Fruit fly (Drosophila melanogaster) whole organism, embryonic: ENCODE measurements around the gene sisA.

ENCODE experiments used
- Atf3 ChIP-seq: fragments of 200-800 bp; sonication (Bioruptor generic); optimal IDR thresholded peaks from 3 replicates; lab custom pipeline; 2016; ENCODE audit warnings: missing biosample characterization, missing genetic modification characterization
- Atf6 ChIP-seq: fragments of 200-800 bp; sonication (Bioruptor generic); IDR thresholded peaks from 2 replicates; pipeline ENCODE4 v1.3.6; 2022; ENCODE audit warnings: missing biosample characterization, missing genetic modification characterization
- B-H1 ChIP-seq: fragments of 200-800 bp; sonication (Bioruptor generic); IDR thresholded peaks from 3 replicates; pipeline ENCODE4 v1.3.6; 2022; ENCODE audit warnings: missing biosample characterization, missing genetic modification characterization
- CG11247 ChIP-seq: fragments of 200-800 bp; sonication (Bioruptor generic); IDR thresholded peaks from 2 replicates; pipeline ENCODE4 v1.3.6; 2022; ENCODE audit warnings: missing biosample characterization, missing genetic modification characterization
- CG11723 ChIP-seq: fragments of 200-800 bp; sonication (Bioruptor generic); optimal IDR thresholded peaks from 2 replicates; lab custom pipeline; 2017; ENCODE audit warnings: missing biosample characterization, mild to moderate bottlenecking, missing genetic modification characterization
- CG12236 ChIP-seq: fragments of 200-800 bp; sonication (Bioruptor generic); optimal IDR thresholded peaks from 2 replicates; lab custom pipeline; 2016; ENCODE audit warnings: missing biosample characterization, missing genetic modification characterization
- CG12769 ChIP-seq: fragments of 200-800 bp; sonication (Bioruptor generic); optimal IDR thresholded peaks from 2 replicates; lab custom pipeline; 2019; ENCODE audit warnings: missing biosample characterization, mild to moderate bottlenecking, missing genetic modification characterization, moderate library complexity
- CG13424 ChIP-seq: fragments of 200-800 bp; sonication (Bioruptor generic); optimal IDR thresholded peaks from 2 replicates; lab custom pipeline; 2019; ENCODE audit warnings: missing biosample characterization, mild to moderate bottlenecking, missing genetic modification characterization, moderate library complexity
- CG13775 ChIP-seq: fragments of 200-800 bp; sonication (Bioruptor generic); optimal IDR thresholded peaks from 3 replicates; lab custom pipeline; 2017; ENCODE audit warnings: missing biosample characterization, mild to moderate bottlenecking, missing genetic modification characterization
- CG2116 ChIP-seq: fragments of 200-800 bp; sonication (Bioruptor generic); optimal IDR thresholded peaks from 3 replicates; lab custom pipeline; 2018; ENCODE audit warnings: missing biosample characterization, mild to moderate bottlenecking, missing genetic modification characterization
- CG2889 ChIP-seq: fragments of 200-800 bp; sonication (Bioruptor generic); IDR thresholded peaks from 3 replicates; pipeline ENCODE4 v1.3.6; 2022; ENCODE audit warnings: missing biosample characterization, missing genetic modification characterization
- CG30403 ChIP-seq: fragments of 200-800 bp; sonication (Bioruptor generic); optimal IDR thresholded peaks from 3 replicates; lab custom pipeline; 2016; ENCODE audit warnings: missing biosample characterization, missing genetic modification characterization
- CG30431 ChIP-seq: fragments of 200-800 bp; sonication (Bioruptor generic); optimal IDR thresholded peaks from 2 replicates; lab custom pipeline; 2017; ENCODE audit warnings: missing biosample characterization, missing genetic modification characterization
- CG32767 ChIP-seq: fragments of 200-800 bp; sonication (Bioruptor generic); IDR thresholded peaks from 2 replicates; pipeline ENCODE4 v1.3.6; 2022; ENCODE audit warnings: missing biosample characterization, missing genetic modification characterization
- CG3407 ChIP-seq: fragments of 200-800 bp; sonication (Bioruptor generic); optimal IDR thresholded peaks from 2 replicates; lab custom pipeline; 2018; ENCODE audit warnings: missing biosample characterization, mild to moderate bottlenecking, missing genetic modification characterization
- CG3838 ChIP-seq: fragments of 200-800 bp; sonication (Bioruptor generic); optimal IDR thresholded peaks from 3 replicates; lab custom pipeline; 2016; ENCODE audit warnings: missing biosample characterization, missing genetic modification characterization
- CG4820 ChIP-seq: fragments of 200-800 bp; sonication (Bioruptor generic); optimal IDR thresholded peaks from 3 replicates; lab custom pipeline; 2016; ENCODE audit warnings: missing biosample characterization, missing genetic modification characterization
- CG5953 ChIP-seq: fragments of 200-800 bp; sonication (Bioruptor generic); IDR thresholded peaks from 2 replicates; pipeline ENCODE4 v1.3.6; 2022; ENCODE audit warnings: missing biosample characterization, missing genetic modification characterization
- CG7556 ChIP-seq: fragments of 200-800 bp; sonication (Bioruptor generic); optimal IDR thresholded peaks from 2 replicates; lab custom pipeline; 2017; ENCODE audit warnings: missing biosample characterization, mild to moderate bottlenecking, missing genetic modification characterization
- CG7786 ChIP-seq: fragments of 200-800 bp; sonication (Bioruptor generic); optimal IDR thresholded peaks from 2 replicates; lab custom pipeline; 2016; ENCODE audit warnings: missing biosample characterization, missing genetic modification characterization
- CG9932 ChIP-seq: fragments of 200-800 bp; sonication (Bioruptor generic); IDR thresholded peaks from 2 replicates; pipeline ENCODE4 v1.3.6; 2022; ENCODE audit warnings: missing biosample characterization, missing genetic modification characterization
- Dll ChIP-seq: fragments of 200-800 bp; sonication (Bioruptor generic); IDR thresholded peaks from 4 replicates; pipeline ENCODE4 v1.3.6; 2022; ENCODE audit warnings: missing biosample characterization, missing genetic modification characterization; ENCODE audit not compliant: partially characterized antibody
- Dref ChIP-seq: fragments of 200-800 bp; sonication (Bioruptor generic); IDR thresholded peaks from 2 replicates; pipeline ENCODE4 v1.3.6; 2022; ENCODE audit warnings: missing biosample characterization, missing genetic modification characterization
- E2f2 ChIP-seq: fragments of 200-800 bp; sonication (Bioruptor generic); IDR thresholded peaks from 2 replicates; pipeline ENCODE4 v1.3.6; 2022; ENCODE audit warnings: missing biosample characterization, missing genetic modification characterization
- Elba2 ChIP-seq: fragments of 200-800 bp; sonication (Bioruptor generic); optimal IDR thresholded peaks from 3 replicates; lab custom pipeline; 2016; ENCODE audit warnings: missing biosample characterization, missing genetic modification characterization
- Hr3 ChIP-seq: fragments of 200-800 bp; sonication (Bioruptor generic); optimal IDR thresholded peaks from 3 replicates; lab custom pipeline; 2016; ENCODE audit warnings: missing biosample characterization, missing genetic modification characterization
- Hr78 ChIP-seq, 2 experiments: fragments of 200-800 bp in 1 of 2; fragments of >200 bp in 1 of 2; sonication (Bioruptor generic) in 1 of 2; optimal IDR thresholded peaks; 2 replicates each; lab custom pipeline; 2017 to 2019; ENCODE audit warnings: missing biosample characterization in 2 of 2, missing genetic modification characterization in 2 of 2, mild to moderate bottlenecking in 1 of 2, moderate library complexity in 1 of 2
- Mes4 ChIP-seq: fragments of 200-800 bp; sonication (Bioruptor generic); optimal IDR thresholded peaks from 2 replicates; lab custom pipeline; 2016; ENCODE audit warnings: missing biosample characterization, missing genetic modification characterization
- PHDP ChIP-seq: fragments of 200-800 bp; sonication (Bioruptor generic); optimal IDR thresholded peaks from 3 replicates; lab custom pipeline; 2018; ENCODE audit warnings: missing biosample characterization, mild to moderate bottlenecking, missing genetic modification characterization, moderate library complexity
- Ptx1 ChIP-seq: fragments of 200-800 bp; sonication (Bioruptor generic); IDR thresholded peaks from 2 replicates; pipeline ENCODE4 v1.3.6; 2022; ENCODE audit warnings: missing biosample characterization, missing genetic modification characterization
- ash1 ChIP-seq: fragments of 200-800 bp; sonication (Bioruptor generic); optimal IDR thresholded peaks from 2 replicates; lab custom pipeline; 2018; ENCODE audit warnings: missing biosample characterization, mild to moderate bottlenecking, missing genetic modification characterization
- ato ChIP-seq: fragments of 200-800 bp; sonication (Bioruptor generic); IDR thresholded peaks from 2 replicates; pipeline ENCODE4 v1.3.6; 2022; ENCODE audit warnings: missing biosample characterization, missing genetic modification characterization; ENCODE audit not compliant: partially characterized antibody
- bcd ChIP-seq: fragments of 200-800 bp; sonication (Bioruptor generic); optimal IDR thresholded peaks from 2 replicates; lab custom pipeline; 2017; ENCODE audit warnings: missing biosample characterization, mild to moderate bottlenecking, missing genetic modification characterization
- ci ChIP-seq: fragments of 200-800 bp; sonication (Bioruptor generic); IDR thresholded peaks from 3 replicates; pipeline ENCODE4 v1.3.6; 2022; ENCODE audit warnings: missing biosample characterization, missing genetic modification characterization
- danr ChIP-seq: fragments of 200-800 bp; sonication (Bioruptor generic); IDR thresholded peaks from 2 replicates; pipeline ENCODE4 v1.3.6; 2022; ENCODE audit warnings: missing biosample characterization, missing genetic modification characterization
- grau ChIP-seq: fragments of 200-800 bp; optimal IDR thresholded peaks from 3 replicates; lab custom pipeline; 2019; ENCODE audit warnings: missing biosample characterization, mild to moderate bottlenecking, missing genetic modification characterization, moderate library complexity
- h ChIP-seq: fragments of >200 bp; optimal IDR thresholded peaks from 2 replicates; lab custom pipeline; 2017
- lbe ChIP-seq: fragments of 200-800 bp; sonication (Bioruptor generic); optimal IDR thresholded peaks from 2 replicates; lab custom pipeline; 2016; ENCODE audit warnings: missing biosample characterization, mild to moderate bottlenecking, missing genetic modification characterization
- lilli ChIP-seq: fragments of 200-800 bp; sonication (Bioruptor generic); optimal IDR thresholded peaks from 3 replicates; lab custom pipeline; 2016; ENCODE audit warnings: missing biosample characterization, missing genetic modification characterization
- nerfin-2 ChIP-seq: fragments of 200-800 bp; sonication (Bioruptor generic); IDR thresholded peaks from 2 replicates; pipeline ENCODE4 v1.3.6; 2022; ENCODE audit warnings: missing biosample characterization, missing genetic modification characterization; ENCODE audit not compliant: partially characterized antibody
- ranshi ChIP-seq: fragments of 200-800 bp; sonication (Bioruptor generic); IDR thresholded peaks from 2 replicates; pipeline ENCODE4 v1.3.6; 2022; ENCODE audit warnings: missing biosample characterization, missing genetic modification characterization
- sim ChIP-seq: fragments of 200-800 bp; sonication (Bioruptor generic); IDR thresholded peaks from 2 replicates; pipeline ENCODE4 v1.3.6; 2022; ENCODE audit warnings: missing biosample characterization, missing genetic modification characterization
- so ChIP-seq: fragments of 200-800 bp; sonication (Bioruptor generic); IDR thresholded peaks from 3 replicates; pipeline ENCODE4 v1.3.6; 2022; ENCODE audit warnings: missing biosample characterization, missing genetic modification characterization
- sr ChIP-seq: fragments of 200-800 bp; sonication (Bioruptor generic); IDR thresholded peaks from 3 replicates; pipeline ENCODE4 v1.3.6; 2022; ENCODE audit warnings: missing biosample characterization, missing genetic modification characterization
- tin ChIP-seq: fragments of 200-800 bp; sonication (Bioruptor generic); optimal IDR thresholded peaks from 3 replicates; lab custom pipeline; 2016; ENCODE audit warnings: missing biosample characterization, missing genetic modification characterization
- tup ChIP-seq: fragments of 200-800 bp; sonication (Bioruptor generic); optimal IDR thresholded peaks from 2 replicates; lab custom pipeline; 2016; ENCODE audit warnings: missing biosample characterization, mild to moderate bottlenecking, missing genetic modification characterization, moderate library complexity
- unc-4 ChIP-seq: fragments of 200-800 bp; sonication (Bioruptor generic); IDR thresholded peaks from 2 replicates; pipeline ENCODE4 v1.3.6; 2022; ENCODE audit warnings: missing biosample characterization, missing genetic modification characterization; ENCODE audit not compliant: partially characterized antibody
- usp ChIP-seq: fragments of >200 bp; optimal IDR thresholded peaks from 2 replicates; lab custom pipeline; 2017; ENCODE audit warnings: missing biosample characterization, missing genetic modification characterization
- wek ChIP-seq: fragments of 200-800 bp; sonication (Bioruptor generic); optimal IDR thresholded peaks from 3 replicates; lab custom pipeline; 2018; ENCODE audit warnings: missing biosample characterization, mild to moderate bottlenecking, missing genetic modification characterization, moderate library complexity
- zfh2 ChIP-seq: fragments of 200-800 bp; sonication (Bioruptor generic); optimal IDR thresholded peaks from 2 replicates; lab custom pipeline; 2016; ENCODE audit warnings: missing biosample characterization, missing genetic modification characterization

Gene sisA

DNA sequence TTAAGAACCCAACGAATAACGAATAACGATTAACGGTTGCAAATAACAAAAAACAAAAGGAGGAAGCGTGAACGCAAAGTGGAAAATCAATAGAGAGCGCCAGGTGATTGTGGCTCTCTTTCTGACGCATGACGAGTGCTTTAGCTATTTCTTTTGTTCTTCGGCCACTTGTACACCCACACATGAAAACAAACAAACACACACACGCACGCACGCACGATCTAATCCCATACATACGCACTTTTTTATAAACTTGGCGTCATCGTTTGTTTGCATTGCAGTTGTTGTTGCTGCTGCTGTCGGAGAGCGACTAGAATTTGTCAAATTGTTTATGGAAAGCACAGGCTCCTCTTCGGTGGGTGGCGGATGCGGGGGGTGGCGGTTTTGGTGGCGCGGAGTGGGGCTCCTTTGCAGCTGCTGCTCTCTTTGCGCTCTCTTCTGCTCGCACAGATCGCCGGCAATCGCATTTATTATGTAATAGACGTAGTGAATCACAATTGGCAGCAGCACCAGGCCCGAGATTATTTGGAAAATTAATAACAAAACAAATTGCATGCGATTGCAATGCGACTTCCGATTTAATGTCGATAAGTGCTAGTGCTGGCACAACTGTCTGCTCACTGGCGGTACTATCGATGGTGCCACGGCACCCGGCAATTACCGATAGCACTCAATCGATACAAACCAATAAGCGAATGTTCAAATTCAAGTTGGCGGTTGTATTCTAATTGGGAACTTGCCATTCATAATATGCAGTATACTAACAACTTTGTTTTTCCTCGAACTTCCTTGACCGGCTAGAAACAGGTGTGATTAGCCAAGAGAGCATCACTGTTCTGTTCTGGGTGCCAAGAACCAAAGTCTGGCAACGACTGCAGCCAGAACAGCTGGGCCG is 17.1 kb upstream of the sisA start (continued):
- TF ChIP-seq CG3838 (GFP tag; lab: Kevin White, UChicago) (peak; percentile 1), CG30403 (peak; percentile 58), CG5953 (GFP tag; lab: Robert Waterston, UW) (no peak), tin (GFP tag; lab: Kevin White, UChicago) (peak; percentile 47), h (lab: Kevin White, UChicago) (no peak), Dll (peak; percentile 92), Ptx1 (GFP tag; lab: Robert Waterston, UW) (peak; percentile 46; the same call in 1 of the 2 replicates), CG4820 (no peak), tup (no peak), ash1 (no peak), CG2116 (GFP tag; lab: Kevin White, UChicago) (peak; percentile 77), CG11247 (GFP tag; lab: Robert Waterston, UW) (peak; percentile 51; the same call in 1 of the 2 replicates), Atf6 (peak; percentile 52; the same call in 1 of the 2 replicates), bcd (GFP tag; lab: Kevin White, UChicago) (peak; percentile 16), Mes4 (GFP tag; lab: Kevin White, UChicago) (peak; percentile 15), so (GFP tag; lab: Robert Waterston, UW) (no peak), CG30431 (no peak), usp (no peak), lbe (GFP tag; lab: Kevin White, UChicago) (no peak), Atf3 (GFP tag; lab: Kevin White, UChicago) (peak; percentile 52), CG12236 (no peak), CG9932 (GFP tag; lab: Robert Waterston, UW) (peak; percentile 78), sim (GFP tag; lab: Robert Waterston, UW) (no peak), Dref (peak; percentile 87), CG7556 (no peak), Hr3 (peak; percentile 34), E2f2 (GFP tag; lab: Robert Waterston, UW) (peak; percentile 74), lilli (GFP tag; lab: Kevin White, UChicago) (peak; percentile 75), ci (0 out of 3 replicates have a peak, but pooled peaks have one; percentile 39), danr (GFP tag; lab: Robert Waterston, UW) (no peak), wek (GFP tag; lab: Kevin White, UChicago) (no peak), Elba2 (peak; percentile 97), CG13775 (peak; percentile 40), Hr78 (GFP tag; optimal IDR thresholded peaks at IDR 0.05; lab: Kevin White, UChicago) (no peak), nerfin-2 (GFP tag; lab: Robert Waterston, UW) (peak; percentile 73), ato (GFP tag; lab: Robert Waterston, UW) (peak; percentile 61), CG11723 (GFP tag; lab: Kevin White, UChicago) (no peak), grau (tag; lab: Kevin White, UChicago) (peak; percentile 59), CG13424 (peak; percentile 50), PHDP (no peak), CG7786 (peak; percentile 59), ranshi (GFP tag; lab: Robert Waterston, UW) (no peak), unc-4 (GFP tag; lab: Robert Waterston, UW) (peak; percentile 90), zfh2 (GFP tag; lab: Kevin White, UChicago) (peak; percentile 77), sr (GFP tag; lab: Robert Waterston, UW) (no peak), CG12769 (tag; lab: Kevin White, UChicago) (no peak), CG32767 (GFP tag; lab: Robert Waterston, UW) (no peak), B-H1 (GFP tag; lab: Robert Waterston, UW) (no peak), CG3407 (GFP tag; lab: Kevin White, UChicago) (no peak), CG2889 (GFP tag; lab: Robert Waterston, UW) (0 out of 3 replicates have a peak, but pooled peaks have one; percentile 27)
